Worm (Caenorhabditis elegans) whole organism, early embryonic: Measurements from ENCODE around the gene cox-18.

Experiments
- B0310.2 ChIP-seq: sonication (generic microtip); optimal IDR thresholded peaks from 2 replicates; lab custom pipeline; 2016; ENCODE audit warnings: mild to moderate bottlenecking, missing genetic modification characterization, missing compliant biosample characterization
- F13C5.2 ChIP-seq: sonication (generic microtip); optimal IDR thresholded peaks from 2 replicates; lab custom pipeline; 2017; ENCODE audit warnings: mild to moderate bottlenecking, missing genetic modification characterization, inconsistent platforms, missing compliant biosample characterization
- aly-1 ChIP-seq: sonication (generic microtip); optimal IDR thresholded peaks from 2 replicates; lab custom pipeline; 2016; ENCODE audit warnings: missing genetic modification characterization, missing compliant biosample characterization
- ama-1 ChIP-seq: fragments of 150-350 bp; optimal IDR thresholded peaks from 2 replicates; lab custom pipeline; 2014
- ceh-13 ChIP-seq: fragments of 200-800 bp; sonication (Bioruptor generic); optimal IDR thresholded peaks from 2 replicates; lab custom pipeline; 2018; ENCODE audit warnings: mild to moderate bottlenecking, missing genetic modification characterization, missing compliant biosample characterization
- ceh-36 ChIP-seq: sonication (generic microtip); optimal IDR thresholded peaks from 2 replicates; lab custom pipeline; 2016; ENCODE audit warnings: missing genetic modification characterization, inconsistent platforms, missing compliant biosample characterization
- ets-7 ChIP-seq: sonication (generic microtip); optimal IDR thresholded peaks from 2 replicates; lab custom pipeline; 2016; ENCODE audit warnings: missing genotype, missing genetic modification characterization, missing compliant biosample characterization
- flt-1 ChIP-seq: fragments of 200-800 bp; sonication (Bioruptor generic); IDR thresholded peaks from 2 replicates; pipeline ENCODE4 v1.3.6; 2022; ENCODE audit warnings: missing genetic modification characterization, missing compliant biosample characterization
- hmbx-1 ChIP-seq: sonication (generic microtip); optimal IDR thresholded peaks from 2 replicates; lab custom pipeline; 2016; ENCODE audit warnings: mild to moderate bottlenecking, missing genetic modification characterization, missing compliant biosample characterization
- hmg-4 ChIP-seq: fragments of 200-800 bp; sonication (Bioruptor generic); optimal IDR thresholded peaks from 2 replicates; lab custom pipeline; 2018; ENCODE audit warnings: mild to moderate bottlenecking, missing genetic modification characterization, missing compliant biosample characterization
- hnd-1 ChIP-seq: sonication (generic microtip); optimal IDR thresholded peaks from 2 replicates; lab custom pipeline; 2016; ENCODE audit warnings: missing genetic modification characterization, missing compliant biosample characterization
- pes-1 ChIP-seq: fragments of 200-800 bp; sonication (Bioruptor generic); IDR thresholded peaks from 2 replicates; pipeline ENCODE4 v1.3.6; 2022; ENCODE audit warnings: missing genetic modification reagents, missing genetic modification characterization, missing compliant biosample characterization
- scrt-1 ChIP-seq: fragments of 200-800 bp; sonication (Bioruptor generic); IDR thresholded peaks from 2 replicates; pipeline ENCODE4 v1.3.6; 2022; ENCODE audit warnings: missing genetic modification characterization, missing compliant biosample characterization
- sea-1 ChIP-seq: fragments of 200-800 bp; sonication (Bioruptor generic); conservative IDR thresholded peaks from 2 replicates; pipeline ENCODE4 v1.3.6; 2022; ENCODE audit warnings: missing genetic modification characterization, missing compliant biosample characterization
- tbx-11 ChIP-seq: fragments of 200-800 bp; sonication (Bioruptor generic); IDR thresholded peaks from 2 replicates; pipeline ENCODE4 v1.3.6; 2022; ENCODE audit warnings: missing genetic modification characterization, missing compliant biosample characterization
- tbx-37 ChIP-seq: fragments of 200-800 bp; sonication (Bioruptor generic); conservative IDR thresholded peaks from 2 replicates; pipeline ENCODE4 v1.3.6; 2022; ENCODE audit warnings: missing genetic modification reagents, missing genetic modification characterization, missing compliant biosample characterization
- tra-4 ChIP-seq: sonication (generic microtip); optimal IDR thresholded peaks from 2 replicates; lab custom pipeline; 2017; ENCODE audit warnings: missing genetic modification characterization, missing compliant biosample characterization

The cox-18 gene

DNA sequence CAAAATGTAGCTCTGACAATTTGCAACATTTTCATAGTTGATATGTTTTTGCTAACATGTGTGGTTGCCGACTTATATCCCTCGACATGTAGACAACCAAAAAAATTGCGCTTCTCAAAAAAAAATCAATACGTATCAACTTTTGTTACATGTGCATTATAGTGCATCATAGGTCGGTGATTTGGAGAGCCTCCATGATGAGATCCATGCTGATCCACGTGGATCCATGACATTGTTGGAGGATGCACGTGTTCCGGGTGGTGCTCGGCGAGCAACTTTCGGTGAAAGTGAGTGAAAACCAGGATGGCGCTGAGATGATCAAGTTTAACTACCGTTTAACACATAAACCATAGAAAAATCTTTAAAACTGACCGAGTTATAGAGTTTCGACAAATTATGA lies 13.7 kb downstream of the cox-18 start:
- TF ChIP-seq flt-1 (GFP tag; lab: Robert Waterston, UW) (no peak), ceh-13 (GFP tag; lab: Kevin White, UChicago) (no peak), B0310.2 (no peak), hmbx-1 (tag; lab: Kevin White, UChicago) (no peak), tbx-11 (GFP tag; lab: Robert Waterston, UW) (no peak), sea-1 (GFP tag; lab: Robert Waterston, UW) (no peak), ama-1 (no peak), pes-1 (GFP tag; lab: Robert Waterston, UW) (no peak), hnd-1 (tag; lab: Kevin White, UChicago) (no peak), ceh-36 (tag; lab: Kevin White, UChicago) (no peak), tbx-37 (no peak), F13C5.2 (tag; lab: Kevin White, UChicago) (no peak), hmg-4 (no peak), aly-1 (no peak), scrt-1 (GFP tag; lab: Robert Waterston, UW) (no peak), ets-7 (tag; lab: Kevin White, UChicago) (no peak), tra-4 (tag; lab: Kevin White, UChicago) (no peak)

- TF ChIP-seq ets-7 (tag; lab: Kevin White, UChicago) = no peak
- TF ChIP-seq tbx-37 = no peak
- TF ChIP-seq B0310.2 = no peak
- no peak for TF ChIP-seq hnd-1 (tag; lab: Kevin White, UChicago)
- no peak for TF ChIP-seq scrt-1 (GFP tag; lab: Robert Waterston, UW)
- no peak for TF ChIP-seq ceh-13 (GFP tag; lab: Kevin White, UChicago)
- TF ChIP-seq tbx-11 (GFP tag; lab: Robert Waterston, UW) = no peak
- TF ChIP-seq ceh-36 (tag; lab: Kevin White, UChicago) = no peak
- no peak for TF ChIP-seq hmg-4
- TF ChIP-seq ama-1 = no peak
- TF ChIP-seq tra-4 (tag; lab: Kevin White, UChicago) = no peak
- no peak for TF ChIP-seq flt-1 (GFP tag; lab: Robert Waterston, UW)
- TF ChIP-seq hmbx-1 (tag; lab: Kevin White, UChicago) = no peak
These were observed 16.4 kb downstream of the cox-18 start, which contains the start of gene srx-14 for ce11 chrIV:1113638-1114037. Gene srx-14 (minus strand): TSS chrIV:1113738.

ce11 chrIV:1118566-1118965 lies 21.3 kb downstream of the cox-18 start, which contains the start of gene srx-13:
Gene srx-13 (minus strand): TSS chrIV:1118666.
- no peak for TF ChIP-seq tra-4 (tag; lab: Kevin White, UChicago)
- TF ChIP-seq flt-1 (GFP tag; lab: Robert Waterston, UW) = no peak
- TF ChIP-seq ets-7 (tag; lab: Kevin White, UChicago) = no peak
- no peak for TF ChIP-seq tbx-37
- no peak for TF ChIP-seq ceh-36 (tag; lab: Kevin White, UChicago)
- TF ChIP-seq B0310.2 = no peak
- no peak for TF ChIP-seq aly-1
- TF ChIP-seq hmg-4 = no peak
- TF ChIP-seq tbx-11 (GFP tag; lab: Robert Waterston, UW) = no peak
- no peak for TF ChIP-seq ama-1
- TF ChIP-seq ceh-13 (GFP tag; lab: Kevin White, UChicago) = no peak
- TF ChIP-seq hmbx-1 (tag; lab: Kevin White, UChicago) = no peak
- no peak for TF ChIP-seq scrt-1 (GFP tag; lab: Robert Waterston, UW)
- TF ChIP-seq sea-1 (GFP tag; lab: Robert Waterston, UW) = no peak
- no peak for TF ChIP-seq hnd-1 (tag; lab: Kevin White, UChicago)
- TF ChIP-seq pes-1 (GFP tag; lab: Robert Waterston, UW) = no peak

DNA sequence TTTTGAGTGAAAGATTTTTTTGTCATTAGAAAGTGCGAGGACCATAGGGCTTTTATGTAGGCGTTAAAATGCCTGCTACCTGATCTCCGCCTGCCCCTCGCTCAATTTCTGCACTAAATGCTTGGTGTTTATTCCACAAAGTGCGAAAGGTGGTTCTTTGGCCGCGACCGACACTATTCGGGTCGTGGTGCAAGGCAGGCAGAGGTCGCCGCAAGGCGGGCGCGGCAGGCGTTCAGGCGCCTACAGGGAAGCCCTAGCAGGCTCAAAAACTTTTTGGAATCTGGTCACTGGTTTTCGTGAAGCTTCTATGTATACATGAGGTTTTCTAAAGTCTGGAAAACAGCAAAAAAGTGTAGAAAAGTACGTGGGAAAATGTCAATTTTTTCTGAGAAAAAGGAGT lies 23.6 kb downstream of the cox-18 start:
- TF ChIP-seq hnd-1 (tag; lab: Kevin White, UChicago) (no peak), tbx-37 (no peak), ets-7 (tag; lab: Kevin White, UChicago) (no peak)

DNA sequence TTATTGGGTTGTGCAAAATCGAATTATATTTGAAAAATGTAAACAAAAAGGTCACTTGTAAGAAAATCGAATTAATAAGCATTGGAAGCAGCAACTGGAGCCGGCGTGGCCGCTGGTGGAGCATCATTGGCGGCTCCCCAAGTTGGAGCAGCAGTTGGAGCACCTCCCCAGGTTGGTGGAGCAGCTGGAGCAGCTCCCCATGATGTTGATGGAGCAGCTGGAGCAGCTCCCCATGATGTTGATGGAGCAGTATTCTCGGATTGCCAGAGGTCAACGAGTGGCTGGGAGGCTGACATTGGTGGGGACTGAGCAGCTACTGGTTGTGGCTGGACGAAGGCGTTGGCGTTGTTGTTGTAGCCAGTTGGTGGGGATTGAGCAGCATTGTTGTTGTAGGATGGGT lies 24.3 kb downstream of the cox-18 start:
- TF ChIP-seq ceh-13 (GFP tag; lab: Kevin White, UChicago) (no peak), tra-4 (tag; lab: Kevin White, UChicago) (no peak), ama-1 (no peak), hmbx-1 (tag; lab: Kevin White, UChicago) (no peak), scrt-1 (GFP tag; lab: Robert Waterston, UW) (no peak), tbx-11 (GFP tag; lab: Robert Waterston, UW) (no peak), sea-1 (GFP tag; lab: Robert Waterston, UW) (no peak), hnd-1 (tag; lab: Kevin White, UChicago) (no peak), ets-7 (tag; lab: Kevin White, UChicago) (no peak), tbx-37 (no peak)

- TF ChIP-seq flt-1 (GFP tag; lab: Robert Waterston, UW) (no peak), aly-1 (no peak), hmg-4 (no peak), ama-1 (no peak), ets-7 (tag; lab: Kevin White, UChicago) (no peak), ceh-13 (GFP tag; lab: Kevin White, UChicago) (no peak), tbx-11 (GFP tag; lab: Robert Waterston, UW) (no peak), hmbx-1 (tag; lab: Kevin White, UChicago) (no peak), ceh-36 (tag; lab: Kevin White, UChicago) (no peak), F13C5.2 (tag; lab: Kevin White, UChicago) (no peak), B0310.2 (no peak), scrt-1 (GFP tag; lab: Robert Waterston, UW) (no peak), tra-4 (tag; lab: Kevin White, UChicago) (no peak), pes-1 (GFP tag; lab: Robert Waterston, UW) (no peak), tbx-37 (no peak), sea-1 (GFP tag; lab: Robert Waterston, UW) (no peak)
These were observed 26.1 kb downstream of the cox-18 start for ce11 chrIV:1123357-1123756.

- TF ChIP-seq hmg-4 (no peak), B0310.2 (no peak), scrt-1 (GFP tag; lab: Robert Waterston, UW) (no peak), flt-1 (GFP tag; lab: Robert Waterston, UW) (no peak)
These were observed 27.5 kb downstream of the cox-18 start, which contains the start of gene perm-4 for ce11 chrIV:1124741-1125140. Gene perm-4 (minus strand): TSS chrIV:1125107.
